Worm (Caenorhabditis elegans) whole organism, mixed stage, embryonic: ENCODE data around the gene elo-5.
"Not testable (repeated sequence)": the region's sequence is repeated elsewhere in the genome, so short reads cannot be mapped to it uniquely, and the experiment has no call there.

Experiments used
- M03D4.4 ChIP-seq: sonication (generic microtip); optimal IDR thresholded peaks from 2 replicates; lab custom pipeline; 2017; ENCODE audit warnings: mild to moderate bottlenecking, missing genetic modification characterization, missing compliant biosample characterization
- bed-3 ChIP-seq: fragments of 200-800 bp; sonication (Bioruptor generic); optimal IDR thresholded peaks from 3 replicates; lab custom pipeline; 2018; ENCODE audit warnings: mild to moderate bottlenecking, missing genetic modification characterization, moderate library complexity, missing compliant biosample characterization
- blmp-1 ChIP-seq: fragments of 150-350 bp; optimal IDR thresholded peaks from 2 replicates; lab custom pipeline; 2014; ENCODE audit warnings: missing biosample characterization, missing genetic modification characterization
- ceh-39 ChIP-seq: fragments of 150-350 bp; optimal IDR thresholded peaks from 2 replicates; lab custom pipeline; 2014; ENCODE audit warnings: missing biosample characterization, missing genetic modification characterization
- ceh-43 ChIP-seq: fragments of 200-800 bp; sonication (Bioruptor generic); optimal IDR thresholded peaks from 2 replicates; lab custom pipeline; 2018; ENCODE audit warnings: mild to moderate bottlenecking, missing genetic modification characterization, moderate library complexity, missing compliant biosample characterization
- ceh-83 ChIP-seq: fragments of 200-800 bp; sonication (Bioruptor generic); optimal IDR thresholded peaks from 2 replicates; lab custom pipeline; 2018; ENCODE audit warnings: mild to moderate bottlenecking, missing genetic modification characterization, missing compliant biosample characterization
- ces-1 ChIP-seq: fragments of 150-350 bp; optimal IDR thresholded peaks from 2 replicates; lab custom pipeline; 2014; ENCODE audit warnings: missing biosample characterization, missing genetic modification reagents, missing genetic modification characterization
- drap-1 ChIP-seq: fragments of 200-800 bp; sonication (Bioruptor generic); optimal IDR thresholded peaks from 3 replicates; lab custom pipeline; 2018; ENCODE audit warnings: mild to moderate bottlenecking, missing genetic modification characterization, missing compliant biosample characterization
- elt-1 ChIP-seq: sonication (generic microtip); optimal IDR thresholded peaks from 2 replicates; lab custom pipeline; 2017; ENCODE audit warnings: missing genetic modification characterization, mild to moderate bottlenecking, missing compliant biosample characterization, antibody characterized with exemption, moderate library complexity, borderline replicate concordance; ENCODE audit not compliant: insufficient read depth
- elt-3 ChIP-seq: fragments of 150-350 bp; optimal IDR thresholded peaks from 2 replicates; lab custom pipeline; 2014; ENCODE audit warnings: missing biosample characterization, missing genetic modification characterization
- flh-1 ChIP-seq: fragments of 200-800 bp; sonication (Bioruptor generic); optimal IDR thresholded peaks from 2 replicates; lab custom pipeline; 2018; ENCODE audit warnings: mild to moderate bottlenecking, missing genetic modification characterization, moderate library complexity, missing compliant biosample characterization
- hlh-1 ChIP-seq: fragments of 150-350 bp; optimal IDR thresholded peaks from 2 replicates; lab custom pipeline; 2014; ENCODE audit warnings: missing biosample characterization, missing genetic modification reagents, missing genetic modification characterization
- lin-13 ChIP-seq: fragments of 150-350 bp; optimal IDR thresholded peaks from 2 replicates; lab custom pipeline; 2014; ENCODE audit warnings: missing biosample characterization, missing genetic modification characterization
- lin-32 ChIP-seq: fragments of 200-800 bp; sonication (Bioruptor generic); optimal IDR thresholded peaks from 2 replicates; lab custom pipeline; 2018; ENCODE audit warnings: mild to moderate bottlenecking, missing genetic modification characterization, missing compliant biosample characterization
- lsy-2 ChIP-seq: fragments of 150-350 bp; optimal IDR thresholded peaks from 2 replicates; lab custom pipeline; 2014; ENCODE audit warnings: missing biosample characterization, missing genetic modification characterization
- mab-5 ChIP-seq: fragments of 150-350 bp; optimal IDR thresholded peaks from 2 replicates; lab custom pipeline; 2014; ENCODE audit warnings: missing biosample characterization, missing genetic modification characterization
- mep-1 ChIP-seq: fragments of 150-350 bp; optimal IDR thresholded peaks from 2 replicates; lab custom pipeline; 2017; ENCODE audit warnings: missing biosample characterization, missing genetic modification reagents, missing genetic modification characterization, inconsistent platforms
- nhr-12 ChIP-seq: fragments of 150-350 bp; optimal IDR thresholded peaks from 2 replicates; lab custom pipeline; 2014; ENCODE audit warnings: missing biosample characterization, missing genetic modification characterization
- nhr-2 ChIP-seq: fragments of 150-350 bp; optimal IDR thresholded peaks from 2 replicates; lab custom pipeline; 2014; ENCODE audit warnings: missing biosample characterization, missing genetic modification characterization
- nhr-237 ChIP-seq: fragments of 150-350 bp; optimal IDR thresholded peaks from 2 replicates; lab custom pipeline; 2014; ENCODE audit warnings: missing biosample characterization, missing genetic modification characterization
- nhr-28 ChIP-seq: fragments of 150-350 bp; optimal IDR thresholded peaks from 2 replicates; lab custom pipeline; 2014; ENCODE audit warnings: missing biosample characterization, missing genetic modification characterization
- nhr-76 ChIP-seq: sonication (generic microtip); optimal IDR thresholded peaks from 2 replicates; lab custom pipeline; 2017; ENCODE audit warnings: missing biosample characterization, missing genetic modification characterization
- pha-4 ChIP-seq: fragments of 150-350 bp; optimal IDR thresholded peaks from 2 replicates; lab custom pipeline; 2018; ENCODE audit warnings: missing biosample characterization, missing genetic modification reagents, missing genetic modification characterization
- sptf-1 ChIP-seq: sonication (generic microtip); optimal IDR thresholded peaks from 2 replicates; lab custom pipeline; 2017; ENCODE audit warnings: mild to moderate bottlenecking, missing genetic modification characterization, moderate library complexity, missing compliant biosample characterization
- tbx-8 ChIP-seq: fragments of 200-800 bp; sonication (Bioruptor generic); optimal IDR thresholded peaks from 2 replicates; lab custom pipeline; 2018; ENCODE audit warnings: mild to moderate bottlenecking, missing genetic modification characterization, moderate library complexity, missing compliant biosample characterization
- unc-120 ChIP-seq: sonication (generic microtip); optimal IDR thresholded peaks from 2 replicates; lab custom pipeline; 2017; ENCODE audit warnings: missing genetic modification characterization, missing compliant biosample characterization; ENCODE audit not compliant: poor library complexity, severe bottlenecking
- unc-39 ChIP-seq: fragments of 150-350 bp; optimal IDR thresholded peaks from 2 replicates; lab custom pipeline; 2014; ENCODE audit warnings: missing biosample characterization, missing genetic modification characterization
- unc-62 ChIP-seq: fragments of 150-350 bp; optimal IDR thresholded peaks from 2 replicates; lab custom pipeline; 2014; ENCODE audit warnings: missing biosample characterization, missing genetic modification reagents, missing genetic modification characterization
- zip-8 ChIP-seq: fragments of 150-350 bp; optimal IDR thresholded peaks from 2 replicates; lab custom pipeline; 2014; ENCODE audit warnings: missing biosample characterization, missing genetic modification characterization
- ztf-11 ChIP-seq: fragments of 150-350 bp; optimal IDR thresholded peaks from 2 replicates; lab custom pipeline; 2014; ENCODE audit warnings: missing biosample characterization, missing genetic modification characterization

Gene elo-5

DNA sequence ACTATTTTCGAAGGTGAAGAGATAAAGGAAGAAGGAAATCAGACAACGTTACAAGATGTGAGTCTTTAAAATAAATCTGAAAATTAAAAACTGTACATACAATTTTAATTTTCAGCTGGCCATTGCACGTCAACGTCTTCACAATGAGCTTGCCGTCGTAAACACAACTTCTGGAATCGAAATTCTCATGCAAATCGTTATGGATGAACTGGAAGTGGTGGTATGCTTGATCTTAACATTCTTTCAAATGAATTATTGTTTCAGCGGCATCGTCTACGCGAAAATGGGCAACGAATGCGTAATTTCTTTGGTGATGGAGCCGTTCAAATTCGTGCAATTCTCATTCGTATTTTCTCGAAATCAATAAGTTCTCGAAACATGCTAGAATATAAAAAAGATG lies 22.4 kb downstream of the elo-5 start:
- TF ChIP-seq unc-39 (tag; lab: Kevin White, UChicago) = no peak

DNA sequence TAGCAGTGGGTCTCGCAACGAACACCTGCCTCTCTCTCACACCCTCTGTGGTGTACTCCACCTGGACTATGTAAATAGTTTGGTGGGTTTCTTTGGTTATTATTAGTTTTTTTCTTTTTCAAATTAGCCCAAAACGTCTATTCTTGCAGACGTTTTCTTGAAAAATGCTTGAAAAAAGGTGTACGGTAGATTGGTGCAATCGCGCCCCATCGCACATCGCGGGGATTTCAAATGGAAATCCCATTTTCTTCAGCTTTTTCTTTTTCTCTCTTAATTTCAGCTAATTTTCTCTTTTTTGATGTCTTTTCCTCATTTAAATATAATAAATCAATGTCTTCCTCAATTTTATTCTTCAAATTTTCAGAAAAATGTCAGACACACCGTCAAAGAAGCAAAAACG lies 22.8 kb downstream of the elo-5 start, which contains the start of gene Y4C6B.1:
Y4C6B.1 (plus strand) TSS at position 365 of the 400 bp plus-strand sequence.
- TF ChIP-seq elt-1 (tag; lab: Kevin White, UChicago) = no peak
- no peak for TF ChIP-seq unc-120 (tag; lab: Kevin White, UChicago)
- no peak for TF ChIP-seq drap-1 (GFP tag; lab: Kevin White, UChicago)
- no peak for TF ChIP-seq M03D4.4
- peak; percentile 88 for TF ChIP-seq lsy-2 (tag; lab: Kevin White, UChicago)
- no peak for TF ChIP-seq ztf-11 (tag; lab: Kevin White, UChicago)
- no peak for TF ChIP-seq zip-8 (tag; lab: Kevin White, UChicago)
- TF ChIP-seq mab-5 (tag; lab: Kevin White, UChicago) = no peak
- TF ChIP-seq mep-1 (tag; lab: Kevin White, UChicago) = peak; percentile 18
- no peak for TF ChIP-seq bed-3 (GFP tag; lab: Kevin White, UChicago)
- TF ChIP-seq nhr-237 (tag; lab: Kevin White, UChicago) = no peak
- no peak for TF ChIP-seq hlh-1

DNA sequence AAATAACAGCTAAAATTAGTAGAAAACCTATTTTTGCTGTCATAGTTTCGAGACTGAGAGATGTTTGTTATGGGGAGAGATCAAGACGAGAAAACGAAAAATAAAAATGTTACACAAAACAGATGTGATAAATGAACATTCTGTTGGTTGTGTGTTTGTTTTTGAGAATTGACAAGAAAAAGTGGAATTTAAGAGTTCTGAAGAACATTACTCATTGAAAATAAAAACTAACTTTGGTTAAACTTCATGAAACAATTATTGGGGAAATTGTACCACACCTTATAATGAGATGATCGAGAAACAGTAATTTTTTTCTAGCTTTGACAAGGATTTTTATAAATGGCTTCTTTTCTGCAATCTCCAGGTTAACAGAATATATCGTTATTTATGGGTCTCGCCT lies 23.6 kb downstream of the elo-5 start, which contains the start of gene Y4C6B.7:
Y4C6B.7 (minus strand) TSS at position 101 of the 400 bp plus-strand sequence.
- TF ChIP-seq lsy-2 (tag; lab: Kevin White, UChicago) (no peak), elt-3 (tag; lab: Kevin White, UChicago) (no peak), drap-1 (GFP tag; lab: Kevin White, UChicago) (no peak), hlh-1 (no peak), nhr-28 (no peak), unc-62 (GFP tag; lab: Kevin White, UChicago) (no peak), mep-1 (tag; lab: Kevin White, UChicago) (no peak), unc-39 (tag; lab: Kevin White, UChicago) (no peak), M03D4.4 (no peak), zip-8 (tag; lab: Kevin White, UChicago) (no peak), ceh-43 (GFP tag; lab: Kevin White, UChicago) (no peak), mab-5 (tag; lab: Kevin White, UChicago) (no peak), tbx-8 (no peak), elt-1 (tag; lab: Kevin White, UChicago) (no peak), pha-4 (tag; lab: Kevin White, UChicago) (no peak), ceh-39 (tag; lab: Kevin White, UChicago) (no peak), bed-3 (GFP tag; lab: Kevin White, UChicago) (no peak), ces-1 (GFP tag; lab: Kevin White, UChicago) (no peak)
- TF ChIP-seq, all 35 proteins: peak for 0

ce11 chrIV:5350480-5351193 lies 26.3 kb downstream of the elo-5 start, which contains the start of gene gba-4:
Gene gba-4, minus strand, starts transcription at chrIV:5350897.
- not testable (repeated sequence) for TF ChIP-seq lin-13; lin-32; blmp-1 (tag; lab: Kevin White, UChicago)
- TF ChIP-seq, all 35 proteins: peak for 0; not testable (repeated sequence) for 35

DNA sequence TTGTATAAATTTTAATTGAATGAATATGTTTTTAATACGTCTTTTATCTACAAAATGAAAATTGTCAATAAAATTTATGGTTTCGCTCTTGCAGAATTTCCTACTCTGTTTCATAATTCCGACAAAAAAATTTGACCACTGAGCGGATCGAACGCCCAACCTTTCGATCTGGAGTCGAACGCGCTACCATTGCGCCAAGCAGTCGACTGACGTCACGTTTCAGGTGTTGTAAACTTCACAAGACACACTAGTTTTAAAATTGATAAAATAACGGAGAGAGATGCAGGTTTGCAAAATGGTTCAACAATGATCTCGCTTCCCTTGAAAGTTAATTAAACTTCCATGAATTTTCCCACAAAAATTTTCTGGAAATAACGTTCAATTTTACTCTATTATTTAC lies 32.7 kb downstream of the elo-5 start:
- TF ChIP-seq lsy-2 (tag; lab: Kevin White, UChicago) = no peak
- no peak for TF ChIP-seq ztf-11 (tag; lab: Kevin White, UChicago)
- TF ChIP-seq nhr-28 = no peak
- TF ChIP-seq ceh-39 (tag; lab: Kevin White, UChicago) = no peak
- no peak for TF ChIP-seq tbx-8

- TF ChIP-seq ces-1 (GFP tag; lab: Kevin White, UChicago) (no peak), unc-62 (GFP tag; lab: Kevin White, UChicago) (no peak), nhr-2 (tag; lab: Kevin White, UChicago) (no peak), nhr-12 (tag; lab: Kevin White, UChicago) (no peak), flh-1 (no peak), ceh-39 (tag; lab: Kevin White, UChicago) (no peak), tbx-8 (no peak), nhr-237 (tag; lab: Kevin White, UChicago) (no peak), ceh-83 (GFP tag; lab: Kevin White, UChicago) (no peak), sptf-1 (tag; lab: Kevin White, UChicago) (no peak), mep-1 (tag; lab: Kevin White, UChicago) (no peak), bed-3 (GFP tag; lab: Kevin White, UChicago) (no peak), nhr-76 (tag; lab: Kevin White, UChicago) (no peak), drap-1 (GFP tag; lab: Kevin White, UChicago) (no peak), nhr-28 (no peak)
Observed at ce11 chrIV:5339255-5339654, 37.7 kb downstream of the elo-5 start, which contains the start of gene Y4C6B.2. Gene Y4C6B.2, plus strand, starts transcription at chrIV:5339574.
